Worm (Caenorhabditis elegans): ENCODE measurements around the gene srt-74.

The srt-74 gene

DNA sequence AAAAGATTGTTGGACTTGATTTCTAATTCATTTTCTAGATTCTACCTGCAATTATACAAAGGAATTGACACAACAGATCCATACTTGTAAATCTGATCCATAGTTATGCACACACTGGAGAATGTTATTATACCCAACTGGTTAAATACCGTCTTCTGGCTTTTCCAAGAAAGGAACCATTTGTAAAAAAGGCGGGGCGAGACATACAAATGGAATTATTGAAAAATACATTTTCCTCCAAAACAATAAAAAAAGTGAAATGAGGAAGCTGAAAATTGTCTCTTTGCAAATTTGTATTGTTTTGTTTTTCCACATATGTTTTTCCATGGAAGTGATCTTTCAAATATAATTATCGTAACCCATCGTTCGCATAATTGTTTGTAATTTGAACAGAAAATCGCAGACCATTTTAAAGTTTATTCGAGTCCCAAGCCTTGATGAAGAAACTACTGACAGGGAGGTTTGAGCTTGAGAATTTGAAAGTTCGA, at the start of gene srt-74, which contains the start of gene F40G12.9:
Gene srt-74 (minus strand): TSS at position 101 of the 488 bp plus-strand sequence.
Gene F40G12.9 (plus strand): TSS at position 438 of the 488 bp plus-strand sequence.
- TF ChIP-seq pha-4 (tag; optimal IDR thresholded peaks at IDR 0.05): no peak

ce11 chrV:14331477-14331876, 49.4 kb upstream of the srt-74 start, which contains the start of gene F47B8.8:
TSS of gene F47B8.8 (plus strand) at chrV:14331733.
- TF ChIP-seq ceh-28 (tag; optimal IDR thresholded peaks at IDR 0.05) (no peak), nhr-25 (tag; optimal IDR thresholded peaks at IDR 0.05) (peak; percentile 4)

DNA sequence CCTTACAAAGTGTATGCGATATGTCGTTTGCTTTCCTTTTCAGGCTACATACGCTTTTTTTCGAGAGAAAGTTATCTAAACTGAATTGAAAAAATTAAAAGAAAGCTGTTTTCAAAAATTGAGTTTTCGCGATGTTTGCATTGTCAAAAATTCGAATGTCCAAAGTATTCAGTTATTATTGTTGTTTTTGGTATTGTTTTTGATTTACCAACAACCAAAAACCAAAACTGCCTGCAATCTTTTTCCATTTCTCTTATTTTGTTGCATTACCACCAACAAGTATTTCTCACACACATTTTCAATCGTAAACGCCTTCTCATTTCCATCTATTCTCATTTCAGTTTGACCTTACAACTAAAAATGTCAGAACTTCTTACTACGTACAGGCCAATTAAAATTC, 46.7 kb upstream of the srt-74 start, which contains the start of gene pepm-1:
Gene pepm-1 (plus strand): TSS at position 301 of the 400 bp plus-strand sequence.
- no peak for TF ChIP-seq nhr-77 (tag; optimal IDR thresholded peaks at IDR 0.05)
- TF ChIP-seq eor-1 (tag; optimal IDR thresholded peaks at IDR 0.05): no peak
- no peak for TF ChIP-seq lin-15B (tag; optimal IDR thresholded peaks at IDR 0.05)
- no peak for TF ChIP-seq nfya-1 (tag; optimal IDR thresholded peaks at IDR 0.05; ENCODE audit: insufficient read depth)
- no peak for TF ChIP-seq nhr-67 (tag; optimal IDR thresholded peaks at IDR 0.05)
- no peak for TF ChIP-seq egl-27 (tag; optimal IDR thresholded peaks at IDR 0.05)
- TF ChIP-seq nhr-237 (tag; optimal IDR thresholded peaks at IDR 0.05): no peak
- no peak for TF ChIP-seq mml-1 (tag; optimal IDR thresholded peaks at IDR 0.05)
- no peak for TF ChIP-seq jun-1 (tag; optimal IDR thresholded peaks at IDR 0.05)
- no peak for TF ChIP-seq ama-1 (optimal IDR thresholded peaks at IDR 0.05)

- TF ChIP-seq nhr-76 (tag; optimal IDR thresholded peaks at IDR 0.05) (no peak), ZK546.5 (tag; optimal IDR thresholded peaks at IDR 0.05) (no peak), ceh-28 (tag; optimal IDR thresholded peaks at IDR 0.05) (no peak), lsy-12 (tag; optimal IDR thresholded peaks at IDR 0.05) (no peak), egl-5 (tag; optimal IDR thresholded peaks at IDR 0.05) (no peak), nhr-12 (tag; optimal IDR thresholded peaks at IDR 0.05) (no peak), sea-2 (GFP tag; optimal IDR thresholded peaks at IDR 0.05) (no peak), mml-1 (tag; optimal IDR thresholded peaks at IDR 0.05) (no peak), ceh-16 (tag; optimal IDR thresholded peaks at IDR 0.05) (no peak), unc-62 (GFP tag; optimal IDR thresholded peaks at IDR 0.05) (no peak)
Measured at ce11 chrV:14327776-14328175, 45.7 kb upstream of the srt-74 start, which contains the start of gene F47B8.5. TSS of gene F47B8.5 (minus strand) at chrV:14327876.

DNA sequence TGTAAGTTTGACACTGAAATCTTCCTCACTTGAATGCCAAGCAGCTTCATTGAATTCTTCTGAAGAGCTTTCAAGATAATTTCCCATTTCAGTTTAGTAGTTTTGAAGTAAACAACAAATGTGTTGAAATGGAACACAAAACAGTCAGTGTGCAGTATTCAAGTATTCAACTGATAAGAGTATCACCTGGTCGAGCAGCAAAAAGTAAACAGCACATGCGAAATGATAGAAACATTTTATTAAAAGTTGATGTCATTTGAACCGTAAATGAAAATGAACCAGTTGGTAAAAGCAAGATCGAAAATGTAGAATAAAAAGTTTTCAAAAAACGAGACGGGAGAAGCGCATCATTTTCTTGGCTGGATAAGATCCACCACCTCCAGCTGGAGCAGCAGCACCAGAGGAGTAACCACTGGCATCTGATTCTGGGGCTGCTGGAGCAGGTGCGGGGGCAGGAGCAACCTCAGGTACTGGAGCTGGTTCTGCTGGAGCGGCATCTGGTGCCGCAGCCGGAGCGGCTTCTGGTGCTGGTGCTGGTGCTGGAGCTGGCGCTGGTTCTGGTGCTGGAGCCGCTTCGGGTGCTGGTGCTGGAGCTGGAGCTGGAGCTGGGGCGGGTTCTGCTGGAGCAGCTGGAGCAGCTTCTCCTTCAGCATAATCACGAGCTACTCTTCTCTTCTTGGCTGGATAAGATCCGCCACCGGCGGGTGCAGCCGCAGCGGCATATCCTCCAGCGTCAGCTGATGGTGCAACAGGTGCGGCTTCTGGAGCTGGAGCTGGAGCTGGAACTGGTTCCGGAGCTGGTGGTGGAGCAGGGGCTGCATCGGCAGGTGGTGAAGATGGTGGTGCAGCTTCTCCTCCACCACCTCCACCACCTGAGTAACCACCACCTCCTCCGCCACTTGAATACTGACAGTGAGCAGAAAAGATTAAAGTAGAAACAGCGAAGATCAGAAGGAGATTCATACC, 42.7 kb upstream of the srt-74 start, which contains the start of the genes F47B8.4 and F47B8.18:
Gene F47B8.4 (minus strand): TSS at position 172 of the 966 bp plus-strand sequence.
Gene F47B8.18 (minus strand): TSS at position 963 of the 966 bp plus-strand sequence.
- no peak for TF ChIP-seq nhr-76 (tag; optimal IDR thresholded peaks at IDR 0.05)
- TF ChIP-seq pha-4 (tag; optimal IDR thresholded peaks at IDR 0.05): peak; percentile 90
- TF ChIP-seq elt-2 (tag; optimal IDR thresholded peaks at IDR 0.05): peak; percentile 69
- TF ChIP-seq lin-39 (tag; optimal IDR thresholded peaks at IDR 0.05): no peak
- TF ChIP-seq pqm-1 (tag; optimal IDR thresholded peaks at IDR 0.05): peak; percentile 59
- no peak for TF ChIP-seq elt-3 (tag; optimal IDR thresholded peaks at IDR 0.05)

ce11 chrV:14322743-14323142, 40.6 kb upstream of the srt-74 start, which contains the start of gene F47B8.3:
TSS of gene F47B8.3 (minus strand) at chrV:14323003.
- no peak for TF ChIP-seq sea-2 (GFP tag; optimal IDR thresholded peaks at IDR 0.05)
- no peak for TF ChIP-seq fos-1 (tag; optimal IDR thresholded peaks at IDR 0.05)
- peak; percentile 6 for TF ChIP-seq nhr-23 (tag; optimal IDR thresholded peaks at IDR 0.05)
- TF ChIP-seq nhr-11 (tag; optimal IDR thresholded peaks at IDR 0.05): no peak
- TF ChIP-seq skn-1 (tag; optimal IDR thresholded peaks at IDR 0.05): peak; percentile 14
- TF ChIP-seq fkh-10 (GFP tag; optimal IDR thresholded peaks at IDR 0.05): no peak
- no peak for TF ChIP-seq nhr-43 (tag; optimal IDR thresholded peaks at IDR 0.05; ENCODE audit: poor library complexity, severe bottlenecking)
- TF ChIP-seq ceh-9 (tag; optimal IDR thresholded peaks at IDR 0.05): no peak
- TF ChIP-seq daf-12 (tag; optimal IDR thresholded peaks at IDR 0.05): no peak
- TF ChIP-seq pqm-1 (tag; optimal IDR thresholded peaks at IDR 0.05): no peak
- peak; percentile 17 for TF ChIP-seq snpc-4 (tag; optimal IDR thresholded peaks at IDR 0.05)
- no peak for TF ChIP-seq jun-1 (tag; optimal IDR thresholded peaks at IDR 0.05)
- peak; percentile 27 for TF ChIP-seq egl-5 (tag; optimal IDR thresholded peaks at IDR 0.05)
- TF ChIP-seq unc-39 (tag; optimal IDR thresholded peaks at IDR 0.05): no peak
- TF ChIP-seq ZK546.5 (tag; optimal IDR thresholded peaks at IDR 0.05): no peak
- TF ChIP-seq elt-2 (tag; optimal IDR thresholded peaks at IDR 0.05): no peak
- no peak for TF ChIP-seq lin-39 (tag; optimal IDR thresholded peaks at IDR 0.05)
- TF ChIP-seq ceh-82 (tag; optimal IDR thresholded peaks at IDR 0.05): no peak
- TF ChIP-seq mdl-1 (tag; optimal IDR thresholded peaks at IDR 0.05): no peak
- TF ChIP-seq nhr-28 (tag; optimal IDR thresholded peaks at IDR 0.05): no peak
- TF ChIP-seq nhr-77 (tag; optimal IDR thresholded peaks at IDR 0.05): no peak
- no peak for TF ChIP-seq nhr-67 (tag; optimal IDR thresholded peaks at IDR 0.05)
- TF ChIP-seq pha-4 (tag; optimal IDR thresholded peaks at IDR 0.05): peak; percentile 63
- peak; percentile 43 for TF ChIP-seq hmg-11 (tag; optimal IDR thresholded peaks at IDR 0.05)
- no peak for TF ChIP-seq ceh-16 (tag; optimal IDR thresholded peaks at IDR 0.05)
- TF ChIP-seq elt-3 (tag; optimal IDR thresholded peaks at IDR 0.05): no peak
- TF ChIP-seq lin-15B (tag; optimal IDR thresholded peaks at IDR 0.05): peak; percentile 15
